Fruit fly (Drosophila melanogaster): Measurements from ENCODE around the gene aqrs.

The aqrs gene

dm6 chr3R:28805164-28805563, 47.1 kb upstream of the aqrs start (continued):
- TF ChIP-seq bab2 (GFP tag; optimal IDR thresholded peaks at IDR 0.05) = no peak
- no peak for TF ChIP-seq slbo (GFP tag; IDR thresholded peaks at IDR 0.05)
- no peak for TF ChIP-seq Sox102F (GFP tag; optimal IDR thresholded peaks at IDR 0.05)
- TF ChIP-seq CG15601 (tag; optimal IDR thresholded peaks at IDR 0.05) = peak; percentile 3
- peak; percentile 32 for TF ChIP-seq Ssrp (tag; optimal IDR thresholded peaks at IDR 0.05)
- TF ChIP-seq Adf1 (GFP tag; IDR thresholded peaks at IDR 0.05) = no peak
- TF ChIP-seq sqz (GFP tag; optimal IDR thresholded peaks at IDR 0.05) = no peak
- no peak for TF ChIP-seq oc (tag; optimal IDR thresholded peaks at IDR 0.05)
- no peak for TF ChIP-seq prd (optimal IDR thresholded peaks at IDR 0.05)
- peak; percentile 43; the same call in 2 of the 3 replicates for TF ChIP-seq prd (GFP tag; IDR thresholded peaks at IDR 0.05)
- no peak for TF ChIP-seq CG1792 (GFP tag; optimal IDR thresholded peaks at IDR 0.05)
- no peak for TF ChIP-seq wdn (GFP tag; IDR thresholded peaks at IDR 0.05)
- TF ChIP-seq CG33557 (GFP tag; optimal IDR thresholded peaks at IDR 0.05) = peak; percentile 1
- peak; percentile 9 for TF ChIP-seq tio (GFP tag; optimal IDR thresholded peaks at IDR 0.05)
- no peak for TF ChIP-seq CG3726 (GFP tag; IDR thresholded peaks at IDR 0.05)
- no peak for TF ChIP-seq BEAF-32 (GFP tag; optimal IDR thresholded peaks at IDR 0.05)
- peak; percentile 74 for TF ChIP-seq Med (GFP tag)
- TF ChIP-seq sima (GFP tag; optimal IDR thresholded peaks at IDR 0.05) = no peak
- TF ChIP-seq run (tag; optimal IDR thresholded peaks at IDR 0.05) = no peak
- peak; percentile 43 for TF ChIP-seq CG7839 (tag; optimal IDR thresholded peaks at IDR 0.05)
- no peak for TF ChIP-seq CG12769 (tag; optimal IDR thresholded peaks at IDR 0.05)
- TF ChIP-seq CG2120 (GFP tag; optimal IDR thresholded peaks at IDR 0.05) = peak; percentile 24
- TF ChIP-seq Pdp1 (GFP tag; optimal IDR thresholded peaks at IDR 0.05) = no peak
- TF ChIP-seq shn (GFP tag; optimal IDR thresholded peaks at IDR 0.05) = no peak
- TF ChIP-seq Bgb (GFP tag; IDR thresholded peaks at IDR 0.05; ENCODE audit: partially characterized antibody) = no peak
- no peak for TF ChIP-seq CG12299 (tag; optimal IDR thresholded peaks at IDR 0.05)
- no peak for TF ChIP-seq CG11398 (GFP tag; optimal IDR thresholded peaks at IDR 0.05)
- no peak for TF ChIP-seq Antp (GFP tag; optimal IDR thresholded peaks at IDR 0.05)
- TF ChIP-seq ara (GFP tag; IDR thresholded peaks at IDR 0.05) = no peak
- no peak for TF ChIP-seq CG2202 (tag; optimal IDR thresholded peaks at IDR 0.05)
- no peak for TF ChIP-seq CG12155 (GFP tag; optimal IDR thresholded peaks at IDR 0.05)
- TF ChIP-seq CG13775 (GFP tag; optimal IDR thresholded peaks at IDR 0.05) = peak; percentile 15
- peak; percentile 37 for TF ChIP-seq CoRest (tag; optimal IDR thresholded peaks at IDR 0.05)
- TF ChIP-seq Hr3 (GFP tag; optimal IDR thresholded peaks at IDR 0.05) = no peak
- TF ChIP-seq wek (GFP tag; optimal IDR thresholded peaks at IDR 0.05) = no peak
- peak; percentile 94 for TF ChIP-seq Ets65A (GFP tag)
- TF ChIP-seq sob (GFP tag; IDR thresholded peaks at IDR 0.05) = peak; percentile 28; the same call in 1 of the 2 replicates
- 0 out of 3 replicates have a peak, but pooled peaks have one; percentile 49 for TF ChIP-seq Opbp (GFP tag; IDR thresholded peaks at IDR 0.05; ENCODE audit: partially characterized antibody)
- TF ChIP-seq zfh2 (GFP tag; optimal IDR thresholded peaks at IDR 0.05) = no peak
- TF ChIP-seq pho (GFP tag; optimal IDR thresholded peaks at IDR 0.05) = no peak
- no peak for TF ChIP-seq jigr1 (GFP tag; IDR thresholded peaks at IDR 0.05)
- no peak for TF ChIP-seq ro (GFP tag; IDR thresholded peaks at IDR 0.05)
- no peak for TF ChIP-seq CG30020 (tag; optimal IDR thresholded peaks at IDR 0.05)
- no peak for TF ChIP-seq Oaz (GFP tag; IDR thresholded peaks at IDR 0.05)
- peak; percentile 33 for TF ChIP-seq grau (tag; optimal IDR thresholded peaks at IDR 0.05)
- TF ChIP-seq CG12659 (GFP tag; optimal IDR thresholded peaks at IDR 0.05) = peak; percentile 3
- TF ChIP-seq Fer2 (tag; optimal IDR thresholded peaks at IDR 0.05) = no peak
- TF ChIP-seq CG8089 (GFP tag; optimal IDR thresholded peaks at IDR 0.05) = no peak
- TF ChIP-seq scrt (GFP tag; optimal IDR thresholded peaks at IDR 0.05) = no peak
- no peak for TF ChIP-seq Dfd (GFP tag; optimal IDR thresholded peaks at IDR 0.05)
- TF ChIP-seq zfh1 (GFP tag; IDR thresholded peaks at IDR 0.05) = peak; percentile 47; the same call in 1 of the 3 replicates
- no peak for TF ChIP-seq Hand (GFP tag; optimal IDR thresholded peaks at IDR 0.05)

All from whole organism, embryonic.